Worm (Caenorhabditis elegans) whole organism, L3 larva: ENCODE measurements around the gene irld-4.

Experiments used
- ZK546.5 ChIP-seq: sonication (generic microtip); optimal IDR thresholded peaks from 2 replicates; lab custom pipeline; 2017; ENCODE audit warnings: missing biosample characterization, missing genetic modification characterization
- aly-2 ChIP-seq: fragments of 150-350 bp; optimal IDR thresholded peaks from 2 replicates; lab custom pipeline; 2014; ENCODE audit warnings: missing biosample characterization, missing genetic modification characterization
- ama-1 ChIP-seq: fragments of 150-350 bp; optimal IDR thresholded peaks from 2 replicates; lab custom pipeline; 2018
- ceh-16 ChIP-seq: sonication (generic microtip); optimal IDR thresholded peaks from 2 replicates; lab custom pipeline; 2017; ENCODE audit warnings: missing biosample characterization, missing genetic modification characterization
- ceh-82 ChIP-seq: fragments of 150-350 bp; optimal IDR thresholded peaks from 2 replicates; lab custom pipeline; 2014; ENCODE audit warnings: missing biosample characterization, missing genetic modification characterization
- ceh-9 ChIP-seq: sonication (generic microtip); optimal IDR thresholded peaks from 2 replicates; lab custom pipeline; 2018; ENCODE audit warnings: missing biosample characterization, missing genetic modification characterization
- daf-12 ChIP-seq: fragments of 150-350 bp; optimal IDR thresholded peaks from 2 replicates; lab custom pipeline; 2014; ENCODE audit warnings: missing biosample characterization, missing genetic modification reagents, missing genetic modification characterization
- elt-1 ChIP-seq: fragments of 150-350 bp; optimal IDR thresholded peaks from 2 replicates; lab custom pipeline; 2014; ENCODE audit warnings: missing biosample characterization, missing genetic modification characterization
- elt-2 ChIP-seq: sonication (generic microtip); optimal IDR thresholded peaks from 2 replicates; lab custom pipeline; 2016; ENCODE audit warnings: missing genetic modification reagents, mild to moderate bottlenecking, missing genetic modification characterization, missing compliant biosample characterization
- eor-1 ChIP-seq, 2 experiments: fragments of 150-350 bp; optimal IDR thresholded peaks; 2 replicates each; lab custom pipeline; 2014 to 2018; ENCODE audit warnings: missing biosample characterization in 2 of 2, missing genetic modification characterization in 2 of 2
- fkh-10 ChIP-seq: sonication (generic microtip); optimal IDR thresholded peaks from 2 replicates; lab custom pipeline; 2017; ENCODE audit warnings: missing biosample characterization, missing genetic modification reagents, missing genetic modification characterization
- fkh-2 ChIP-seq: fragments of 150-350 bp; optimal IDR thresholded peaks from 2 replicates; lab custom pipeline; 2014; ENCODE audit warnings: missing biosample characterization, missing genetic modification reagents, missing genetic modification characterization
- hmg-11 ChIP-seq: sonication (generic microtip); optimal IDR thresholded peaks from 2 replicates; lab custom pipeline; 2016; ENCODE audit warnings: missing genetic modification characterization, missing compliant biosample characterization
- lin-15B ChIP-seq: fragments of 150-350 bp; optimal IDR thresholded peaks from 2 replicates; lab custom pipeline; 2014; ENCODE audit warnings: missing biosample characterization, missing genetic modification characterization
- lin-39 ChIP-seq: fragments of 150-350 bp; optimal IDR thresholded peaks from 2 replicates; lab custom pipeline; 2018; ENCODE audit warnings: missing biosample characterization, missing genetic modification reagents, missing genetic modification characterization
- lsy-12 ChIP-seq: sonication (generic microtip); optimal IDR thresholded peaks from 2 replicates; lab custom pipeline; 2016; ENCODE audit warnings: mild to moderate bottlenecking, missing genetic modification characterization, missing compliant biosample characterization
- mml-1 ChIP-seq: fragments of 150-350 bp; sonication (generic microtip); optimal IDR thresholded peaks from 3 replicates; lab custom pipeline; 2014; ENCODE audit warnings: missing biosample characterization, missing genetic modification characterization
- nfya-1 ChIP-seq: sonication (generic microtip); optimal IDR thresholded peaks from 2 replicates; lab custom pipeline; 2017; ENCODE audit warnings: missing genetic modification characterization, mild to moderate bottlenecking, missing compliant biosample characterization, antibody characterized with exemption, moderate library complexity; ENCODE audit not compliant: insufficient read depth
- nhr-11 ChIP-seq: fragments of 150-350 bp; optimal IDR thresholded peaks from 2 replicates; lab custom pipeline; 2014; ENCODE audit warnings: missing biosample characterization, missing genetic modification characterization
- nhr-12 ChIP-seq: fragments of 150-350 bp; optimal IDR thresholded peaks from 2 replicates; lab custom pipeline; 2014; ENCODE audit warnings: missing biosample characterization, missing genetic modification characterization
- nhr-23 ChIP-seq: fragments of 150-350 bp; optimal IDR thresholded peaks from 2 replicates; lab custom pipeline; 2014; ENCODE audit warnings: missing biosample characterization, missing genetic modification reagents, missing genetic modification characterization
- nhr-237 ChIP-seq: fragments of 150-350 bp; optimal IDR thresholded peaks from 2 replicates; lab custom pipeline; 2014; ENCODE audit warnings: missing biosample characterization, missing genetic modification characterization
- nhr-25 ChIP-seq: sonication (generic microtip); optimal IDR thresholded peaks from 2 replicates; lab custom pipeline; 2017; ENCODE audit warnings: missing biosample characterization, missing genetic modification characterization
- nhr-28 ChIP-seq: fragments of 150-350 bp; optimal IDR thresholded peaks from 2 replicates; lab custom pipeline; 2014; ENCODE audit warnings: missing biosample characterization, missing genetic modification characterization
- nhr-43 ChIP-seq: sonication (generic microtip); optimal IDR thresholded peaks from 2 replicates; lab custom pipeline; 2016; ENCODE audit warnings: mild to moderate bottlenecking, missing genetic modification characterization, missing compliant biosample characterization; ENCODE audit not compliant: poor library complexity, severe bottlenecking
- nhr-76 ChIP-seq: fragments of 150-350 bp; sonication (generic microtip); optimal IDR thresholded peaks from 5 replicates; lab custom pipeline; 2014; ENCODE audit warnings: missing biosample characterization, missing genetic modification characterization
- nhr-77 ChIP-seq: fragments of 150-350 bp; optimal IDR thresholded peaks from 2 replicates; lab custom pipeline; 2014; ENCODE audit warnings: missing biosample characterization, missing genetic modification characterization
- pqm-1 ChIP-seq: fragments of 150-350 bp; optimal IDR thresholded peaks from 2 replicates; lab custom pipeline; 2017; ENCODE audit warnings: missing biosample characterization, missing genetic modification characterization, inconsistent platforms
- snpc-4 ChIP-seq: fragments of 150-350 bp; optimal IDR thresholded peaks from 2 replicates; lab custom pipeline; 2014; ENCODE audit warnings: missing biosample characterization, missing genetic modification characterization
- tbx-2 ChIP-seq: sonication (generic microtip); optimal IDR thresholded peaks from 2 replicates; lab custom pipeline; 2016; ENCODE audit warnings: mild to moderate bottlenecking, missing genetic modification characterization, missing compliant biosample characterization
- unc-39 ChIP-seq: sonication (generic microtip); optimal IDR thresholded peaks from 4 replicates; lab custom pipeline; 2017; ENCODE audit warnings: missing biosample characterization, missing genetic modification characterization
- unc-62 ChIP-seq: fragments of 150-350 bp; sonication (generic microtip); optimal IDR thresholded peaks from 4 replicates; lab custom pipeline; 2014; ENCODE audit warnings: missing biosample characterization, missing genetic modification reagents, missing genetic modification characterization
- zag-1 ChIP-seq: fragments of 150-350 bp; optimal IDR thresholded peaks from 2 replicates; lab custom pipeline; 2014; ENCODE audit warnings: missing biosample characterization, missing genetic modification characterization
- ztf-11 ChIP-seq: fragments of 150-350 bp; optimal IDR thresholded peaks from 2 replicates; lab custom pipeline; 2014; ENCODE audit warnings: missing biosample characterization, missing genetic modification characterization
- ztf-4 ChIP-seq: fragments of 150-350 bp; optimal IDR thresholded peaks from 2 replicates; lab custom pipeline; 2014; ENCODE audit warnings: missing biosample characterization, missing genetic modification characterization

irld-4 gene

ce11 chrIV:14621117-14621516, 11.8 kb upstream of the irld-4 start:
- no peak for TF ChIP-seq eor-1 (tag; optimal IDR thresholded peaks at IDR 0.05; lab: Kevin White, UChicago)
- TF ChIP-seq fkh-10, result no peak
- no peak for TF ChIP-seq zag-1
- no peak for TF ChIP-seq ceh-16 (tag; lab: Kevin White, UChicago)
- TF ChIP-seq ceh-9 (tag; lab: Kevin White, UChicago), result no peak
- TF ChIP-seq elt-1 (tag; lab: Kevin White, UChicago), result no peak
- no peak for TF ChIP-seq lin-15B
- TF ChIP-seq daf-12 (tag; lab: Kevin White, UChicago), result no peak
- no peak for TF ChIP-seq tbx-2 (tag; lab: Kevin White, UChicago)
- TF ChIP-seq nhr-23 (tag; lab: Kevin White, UChicago), result no peak
- TF ChIP-seq nhr-12 (tag; lab: Kevin White, UChicago), result no peak
- TF ChIP-seq ztf-11 (tag; lab: Kevin White, UChicago), result no peak
- TF ChIP-seq nhr-28 (tag; lab: Kevin White, UChicago), result no peak

- peak; percentile 66 for TF ChIP-seq lin-39 (tag; lab: Kevin White, UChicago)
- no peak for TF ChIP-seq nhr-28 (tag; lab: Kevin White, UChicago)
- TF ChIP-seq nhr-11, result peak; percentile 61
- TF ChIP-seq nfya-1 (tag; lab: Kevin White, UChicago), result peak; percentile 41
These were observed 10.8 kb upstream of the irld-4 start for ce11 chrIV:14622109-14622508.

DNA sequence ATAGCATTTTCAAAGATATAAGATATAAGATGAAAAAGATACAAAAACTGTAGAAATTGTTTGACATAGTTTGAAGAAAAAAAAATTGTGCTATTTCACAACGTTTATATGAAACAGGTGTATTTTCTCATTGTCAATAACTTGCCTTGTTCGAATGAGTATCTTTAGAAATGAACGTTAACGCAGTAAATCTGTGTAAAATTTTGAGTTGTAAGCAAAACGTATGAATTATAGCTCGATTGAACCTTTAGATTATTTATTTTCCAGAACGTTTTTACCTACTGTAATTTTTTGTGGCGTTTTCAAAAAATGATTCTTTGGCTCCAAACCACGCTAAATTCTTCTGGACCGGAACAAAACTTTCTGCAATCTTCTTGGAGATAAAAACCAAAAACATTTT, 1.2 kb upstream of the irld-4 start:
- TF ChIP-seq elt-1 (tag; lab: Kevin White, UChicago) (no peak), ztf-11 (tag; lab: Kevin White, UChicago) (no peak), ZK546.5 (tag; lab: Kevin White, UChicago) (no peak), elt-2 (tag; lab: Kevin White, UChicago) (no peak), lsy-12 (tag; lab: Kevin White, UChicago) (no peak), ceh-16 (tag; lab: Kevin White, UChicago) (no peak)

- TF ChIP-seq pqm-1 (tag; lab: Kevin White, UChicago) (no peak), elt-2 (tag; lab: Kevin White, UChicago) (no peak), nhr-77 (tag; lab: Kevin White, UChicago) (no peak), lsy-12 (tag; lab: Kevin White, UChicago) (no peak), ama-1 (no peak), elt-1 (tag; lab: Kevin White, UChicago) (no peak), fkh-2 (tag; lab: Kevin White, UChicago) (no peak), unc-39 (tag; lab: Kevin White, UChicago) (no peak), ceh-82 (tag; lab: Kevin White, UChicago) (no peak), nhr-43 (tag; lab: Kevin White, UChicago) (no peak), nfya-1 (tag; lab: Kevin White, UChicago) (no peak), nhr-76 (tag; lab: Kevin White, UChicago) (no peak), fkh-10 (no peak), ztf-4 (tag; lab: Kevin White, UChicago) (no peak)
These were observed 1.9 kb downstream of the irld-4 start, which contains the start of gene ule-2 for ce11 chrIV:14634826-14635225. Gene ule-2 (plus strand): TSS chrIV:14635126.

ce11 chrIV:14637413-14637812, 4.5 kb downstream of the irld-4 start, which contains the start of gene srlf-27:
Gene srlf-27 (plus strand): TSS chrIV:14637713.
- no peak for TF ChIP-seq aly-2 (tag; lab: Kevin White, UChicago)

ce11 chrIV:14653066-14653465, 20.2 kb downstream of the irld-4 start, which contains the start of gene talp-3:
Gene talp-3 (minus strand): TSS chrIV:14653380.
- TF ChIP-seq zag-1 (no peak), nhr-25 (tag; lab: Kevin White, UChicago) (no peak), ceh-9 (tag; lab: Kevin White, UChicago) (no peak), ZK546.5 (tag; lab: Kevin White, UChicago) (no peak), ztf-11 (tag; lab: Kevin White, UChicago) (no peak), hmg-11 (tag; lab: Kevin White, UChicago) (no peak), unc-62 (GFP tag; lab: Kevin White, UChicago) (no peak), snpc-4 (tag; lab: Kevin White, UChicago) (no peak), nhr-28 (tag; lab: Kevin White, UChicago) (no peak), mml-1 (tag; lab: Kevin White, UChicago) (no peak), nhr-23 (tag; lab: Kevin White, UChicago) (no peak), nfya-1 (tag; lab: Kevin White, UChicago) (no peak), eor-1 (tag; optimal IDR thresholded peaks at IDR 0.05; lab: Kevin White, UChicago) (no peak), nhr-237 (no peak), tbx-2 (tag; lab: Kevin White, UChicago) (no peak), lsy-12 (tag; lab: Kevin White, UChicago) (no peak), unc-39 (tag; lab: Kevin White, UChicago) (no peak), elt-2 (tag; lab: Kevin White, UChicago) (no peak), fkh-10 (no peak), lin-39 (tag; lab: Kevin White, UChicago) (no peak)
